Worm (Caenorhabditis elegans) whole organism, L4 larva: ENCODE results near the gene elli-1.
A peak's percentile ranks its signal among the peaks of the same experiment; 100 is the strongest.
"Not testable (repeated sequence)": the region's sequence is repeated elsewhere in the genome, so short reads cannot be mapped to it uniquely, and the experiment has no call there.

Experiments used
- F10B5.3 ChIP-seq: sonication (generic microtip); optimal IDR thresholded peaks from 2 replicates; lab custom pipeline; 2016; ENCODE audit warnings: mild to moderate bottlenecking, missing genetic modification characterization, missing compliant biosample characterization
- F49E8.2 ChIP-seq: sonication (generic microtip); optimal IDR thresholded peaks from 2 replicates; lab custom pipeline; 2016; ENCODE audit warnings: missing compliant biosample characterization, mild to moderate bottlenecking, missing genetic modification characterization, borderline replicate concordance
- Y105C5A.15 ChIP-seq: fragments of 200-800 bp; sonication (Bioruptor generic); IDR thresholded peaks from 2 replicates; pipeline ENCODE4 v1.3.6; 2022; ENCODE audit warnings: missing genetic modification characterization, missing compliant biosample characterization
- ZK546.5 ChIP-seq, 2 experiments: sonication (generic microtip); optimal IDR thresholded peaks; 2 replicates each; lab custom pipeline; 2017; ENCODE audit warnings: missing biosample characterization in 2 of 2, missing genetic modification characterization in 2 of 2
- aha-1 ChIP-seq: fragments of 150-350 bp; peaks from one replicate; lab custom pipeline; 2014; ENCODE audit warnings: missing biosample characterization, missing genetic modification characterization
- ceh-20 ChIP-seq: fragments of 200-800 bp; sonication (Bioruptor generic); IDR thresholded peaks from 2 replicates; pipeline ENCODE4 v1.3.6; 2022; ENCODE audit warnings: missing genetic modification reagents, missing genetic modification characterization, missing compliant biosample characterization
- ceh-28 ChIP-seq: fragments of 150-350 bp; optimal IDR thresholded peaks from 2 replicates; lab custom pipeline; 2014; ENCODE audit warnings: missing biosample characterization, missing genetic modification reagents, missing genetic modification characterization
- ceh-32 ChIP-seq: sonication (generic microtip); optimal IDR thresholded peaks from 2 replicates; lab custom pipeline; 2016; ENCODE audit warnings: mild to moderate bottlenecking, missing genetic modification characterization, missing compliant biosample characterization; ENCODE audit not compliant: poor library complexity
- ceh-62 ChIP-seq: sonication (generic microtip); optimal IDR thresholded peaks from 2 replicates; lab custom pipeline; 2017; ENCODE audit warnings: missing biosample characterization, missing genetic modification characterization
- ceh-82 ChIP-seq: sonication (generic microtip); optimal IDR thresholded peaks from 2 replicates; lab custom pipeline; 2017; ENCODE audit warnings: missing biosample characterization, missing genetic modification characterization
- daf-8 ChIP-seq: fragments of 200-800 bp; sonication (Bioruptor generic); IDR thresholded peaks from 2 replicates; pipeline ENCODE4 v1.3.6; 2022; ENCODE audit warnings: missing genetic modification characterization, missing compliant biosample characterization
- fkh-10 ChIP-seq: fragments of 150-350 bp; optimal IDR thresholded peaks from 2 replicates; lab custom pipeline; 2014; ENCODE audit warnings: missing biosample characterization, missing genetic modification reagents, missing genetic modification characterization
- fos-1 ChIP-seq: fragments of 150-350 bp; optimal IDR thresholded peaks from 2 replicates; lab custom pipeline; 2014; ENCODE audit warnings: missing biosample characterization, missing genetic modification characterization
- gei-8 ChIP-seq: fragments of 200-800 bp; sonication (Bioruptor generic); optimal IDR thresholded peaks from 2 replicates; lab custom pipeline; 2018; ENCODE audit warnings: mild to moderate bottlenecking, missing genetic modification characterization, missing compliant biosample characterization
- hif-1 ChIP-seq, 2 experiments: sonication (generic microtip); optimal IDR thresholded peaks; 2 replicates each; lab custom pipeline; 2016 to 2017; ENCODE audit warnings: missing compliant biosample characterization in 2 of 2, missing genetic modification characterization in 2 of 2, missing genetic modification reagents in 2 of 2, missing genotype in 2 of 2, mild to moderate bottlenecking in 1 of 2
- hmg-1.1 ChIP-seq: fragments of 200-800 bp; sonication (Bioruptor generic); IDR thresholded peaks from 2 replicates; pipeline ENCODE4 v1.3.6; 2022; ENCODE audit warnings: missing genetic modification reagents, missing genetic modification characterization, missing compliant biosample characterization
- lin-1 ChIP-seq: fragments of 200-800 bp; sonication (Bioruptor generic); IDR thresholded peaks from 2 replicates; pipeline ENCODE4 v1.3.6; 2022; ENCODE audit warnings: missing genetic modification reagents, missing genetic modification characterization, missing compliant biosample characterization
- lin-39 ChIP-seq: fragments of 150-350 bp; optimal IDR thresholded peaks from 2 replicates; lab custom pipeline; 2014; ENCODE audit warnings: missing biosample characterization, missing genetic modification reagents, missing genetic modification characterization
- madf-5 ChIP-seq, 2 experiments: fragments of 200-800 bp; sonication (Bioruptor generic); IDR thresholded peaks; 2 replicates each; pipeline ENCODE4 v1.3.6; 2022; ENCODE audit warnings: missing compliant biosample characterization in 2 of 2, missing genetic modification characterization in 2 of 2
- nhr-10 ChIP-seq: fragments of 150-350 bp; optimal IDR thresholded peaks from 2 replicates; lab custom pipeline; 2014; ENCODE audit warnings: missing biosample characterization, missing genetic modification characterization
- nhr-111 ChIP-seq: fragments of 200-800 bp; sonication (Bioruptor generic); optimal IDR thresholded peaks from 2 replicates; lab custom pipeline; 2018; ENCODE audit warnings: mild to moderate bottlenecking, missing genetic modification characterization, missing compliant biosample characterization
- nhr-41 ChIP-seq: fragments of 200-800 bp; sonication (Bioruptor generic); IDR thresholded peaks from 2 replicates; pipeline ENCODE4 v1.3.6; 2022; ENCODE audit warnings: missing genetic modification reagents, missing genetic modification characterization, missing compliant biosample characterization
- skn-1 ChIP-seq: fragments of 150-350 bp; optimal IDR thresholded peaks from 2 replicates; lab custom pipeline; 2014; ENCODE audit warnings: missing biosample characterization, missing genetic modification characterization
- snpc-1.2 ChIP-seq: fragments of 200-800 bp; sonication (Bioruptor generic); IDR thresholded peaks from 2 replicates; pipeline ENCODE4 v1.3.6; 2022; ENCODE audit warnings: missing genetic modification reagents, missing genetic modification characterization, missing compliant biosample characterization
- tag-97 ChIP-seq: fragments of 200-800 bp; sonication (Bioruptor generic); IDR thresholded peaks from 2 replicates; pipeline ENCODE4 v1.3.6; 2022; ENCODE audit warnings: missing genetic modification characterization, missing compliant biosample characterization
- unc-62 ChIP-seq, 3 experiments: fragments of 150-350 bp in 1 of 3; sonication (generic microtip); optimal IDR thresholded peaks in 2 of 3; peaks in 1 of 3; 1 replicate in 1 of 3; 2 replicates in 2 of 3; lab custom pipeline; 2014 to 2017; ENCODE audit warnings: missing biosample characterization in 3 of 3, missing genetic modification characterization in 3 of 3, missing genetic modification reagents in 3 of 3, missing genotype in 1 of 3
- zag-1 ChIP-seq: fragments of 150-350 bp; optimal IDR thresholded peaks from 2 replicates; lab custom pipeline; 2014; ENCODE audit warnings: missing biosample characterization, missing genetic modification characterization
- ztf-11 ChIP-seq: fragments of 150-350 bp; optimal IDR thresholded peaks from 2 replicates; lab custom pipeline; 2014; ENCODE audit warnings: missing biosample characterization, missing genetic modification characterization
- ztf-7 ChIP-seq: fragments of 150-350 bp; optimal IDR thresholded peaks from 2 replicates; lab custom pipeline; 2014; ENCODE audit warnings: missing biosample characterization, missing genetic modification characterization

Gene elli-1

DNA sequence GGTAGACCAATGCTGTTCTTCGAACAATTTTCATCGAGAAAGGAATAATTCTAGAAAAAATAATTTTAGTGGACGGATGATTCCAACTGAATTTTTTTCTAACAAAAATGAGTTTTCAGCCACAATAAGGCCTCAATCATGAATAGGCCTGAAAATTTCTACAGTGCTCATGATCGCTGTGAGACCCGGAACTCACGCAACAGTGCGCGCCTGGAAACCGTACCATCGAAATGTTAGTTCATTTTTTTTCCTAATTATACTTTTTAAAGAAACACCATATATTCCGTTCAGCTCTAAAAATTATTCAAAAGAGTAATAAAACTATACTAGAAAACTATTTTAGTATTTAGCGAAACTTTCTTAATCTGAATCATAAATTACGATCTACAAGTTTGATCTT is 29.7 kb downstream of the elli-1 start:
- TF ChIP-seq ceh-28 (tag; lab: Kevin White, UChicago) (no peak), madf-5 (GFP tag; IDR thresholded peaks at IDR 0.05; lab: Robert Waterston, UW) (no peak), Y105C5A.15 (GFP tag; lab: Robert Waterston, UW) (no peak), unc-62 (GFP tag; optimal IDR thresholded peaks at IDR 0.05 in 1 of 2; lab: Kevin White, UChicago) (no peak), unc-62 (tag; optimal IDR thresholded peaks at IDR 0.05; lab: Kevin White, UChicago) (no peak), fos-1 (no peak), F10B5.3 (tag; lab: Kevin White, UChicago) (no peak), nhr-111 (GFP tag; lab: Kevin White, UChicago) (no peak), skn-1 (no peak), nhr-41 (GFP tag; lab: Robert Waterston, UW) (no peak)

DNA sequence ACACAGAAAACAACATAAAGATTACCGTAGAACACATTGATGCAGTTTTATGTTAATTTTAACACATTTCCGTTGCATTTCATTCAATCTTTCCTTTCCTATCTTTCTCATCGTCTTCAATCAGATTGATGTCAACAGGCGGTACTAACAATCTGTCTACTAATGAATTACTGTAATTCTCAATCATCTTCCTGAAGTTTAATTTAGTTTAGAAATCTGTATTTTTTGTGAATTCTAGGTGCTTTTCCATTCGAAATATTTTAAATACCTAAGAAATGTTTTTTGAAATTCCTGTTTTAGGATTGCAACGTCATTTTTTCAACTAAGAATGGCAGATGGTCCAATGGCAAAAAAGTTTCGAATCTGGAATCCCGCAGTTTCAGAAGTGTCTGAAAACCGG is 30.9 kb downstream of the elli-1 start, which contains the start of gene F21D5.9:
Gene F21D5.9, plus strand, starts transcription at position 301 of the 400 bp plus-strand sequence.
- no peak for TF ChIP-seq F10B5.3 (tag; lab: Kevin White, UChicago)
- TF ChIP-seq ztf-7 (tag; lab: Kevin White, UChicago) = no peak
- no peak for TF ChIP-seq F49E8.2
- TF ChIP-seq fos-1 = no peak
- TF ChIP-seq hmg-1.1 = no peak
- no peak for TF ChIP-seq snpc-1.2 (GFP tag; lab: Robert Waterston, UW)
- TF ChIP-seq nhr-10 = no peak
- TF ChIP-seq lin-1 (GFP tag; lab: Robert Waterston, UW) = no peak
- no peak for TF ChIP-seq nhr-111 (GFP tag; lab: Kevin White, UChicago)
- TF ChIP-seq Y105C5A.15 (GFP tag; lab: Robert Waterston, UW) = no peak
- no peak for TF ChIP-seq tag-97
- no peak for TF ChIP-seq lin-39 (tag; lab: Kevin White, UChicago)
- TF ChIP-seq zag-1 (tag; lab: Kevin White, UChicago) = no peak
- no peak for TF ChIP-seq gei-8 (GFP tag; lab: Kevin White, UChicago)

DNA sequence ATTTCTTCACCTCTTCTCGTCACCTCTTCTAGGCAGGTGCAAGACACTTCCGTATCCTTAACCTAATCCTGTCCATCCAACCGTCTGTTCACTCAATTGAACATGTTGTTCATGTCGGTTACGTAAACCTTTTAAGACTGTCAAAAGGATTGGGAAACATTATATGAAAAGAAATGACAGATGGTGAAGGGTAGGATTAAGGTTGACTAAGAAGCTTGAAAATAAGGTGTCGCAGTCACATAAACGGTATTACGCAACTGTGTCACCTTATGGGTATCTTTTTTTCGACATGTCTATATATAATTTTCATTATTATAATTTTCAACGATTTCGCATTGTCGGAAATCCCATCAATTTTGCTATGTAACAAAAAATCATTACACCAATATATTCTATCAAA is 31.8 kb downstream of the elli-1 start:
- no peak for TF ChIP-seq ceh-20 (GFP tag; lab: Robert Waterston, UW)
- TF ChIP-seq, all 104 proteins: peak for 0

DNA sequence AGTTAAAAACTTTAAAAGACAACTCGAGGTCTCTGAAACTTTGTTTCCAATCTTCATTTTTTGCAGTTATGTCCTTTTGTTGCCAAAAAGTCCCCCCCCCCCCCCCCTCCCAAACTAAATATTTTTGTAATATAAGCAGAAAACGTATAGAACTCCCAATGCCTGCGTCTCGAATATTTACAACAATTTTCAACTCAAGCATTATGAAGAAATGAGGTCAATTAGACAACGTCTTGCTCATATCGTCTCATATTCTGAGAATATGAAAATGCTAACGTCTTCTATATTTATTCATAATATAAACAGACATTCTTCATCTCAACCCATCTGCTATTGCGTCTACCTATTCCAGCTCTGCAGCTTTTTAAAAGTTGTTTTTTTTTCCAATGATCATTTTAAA is 36.5 kb downstream of the elli-1 start, which contains the start of gene H23L24.1:
Gene H23L24.1, plus strand, starts transcription at position 301 of the 400 bp plus-strand sequence.
- TF ChIP-seq daf-8 (no peak), ZK546.5 (tag; optimal IDR thresholded peaks at IDR 0.05; lab: Kevin White, UChicago) (no peak), ceh-82 (tag; lab: Kevin White, UChicago) (no peak)
- TF ChIP-seq, all 104 proteins: peak for 0

DNA sequence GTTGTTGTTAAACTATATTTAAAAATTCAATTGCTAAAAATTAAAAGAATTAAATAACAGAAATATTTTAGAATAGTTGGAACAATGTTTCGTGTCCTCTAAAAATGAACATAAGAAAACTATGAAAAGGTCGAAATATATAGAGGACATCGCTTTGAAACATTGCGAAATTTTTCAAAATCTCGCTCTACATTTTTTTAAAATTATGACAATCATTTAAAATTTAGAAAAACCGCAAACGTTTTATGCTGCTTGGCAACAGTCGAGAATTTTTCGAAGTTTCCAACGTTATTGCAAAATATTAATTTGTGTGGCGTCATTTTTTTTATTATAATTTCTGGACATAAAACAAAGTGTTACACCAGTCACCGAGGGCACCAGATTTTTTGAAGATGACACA is 39.6 kb downstream of the elli-1 start, which contains the start of the genes parg-2 and ipla-5:
Gene parg-2, minus strand, starts transcription at position 101 of the 400 bp plus-strand sequence.
Gene ipla-5, plus strand, starts transcription at position 216 of the 400 bp plus-strand sequence.
- not testable (repeated sequence) for TF ChIP-seq hif-1 (tag; optimal IDR thresholded peaks at IDR 0.05; lab: Kevin White, UChicago); ztf-11 (tag; lab: Kevin White, UChicago); ceh-62 (tag; lab: Kevin White, UChicago)

DNA sequence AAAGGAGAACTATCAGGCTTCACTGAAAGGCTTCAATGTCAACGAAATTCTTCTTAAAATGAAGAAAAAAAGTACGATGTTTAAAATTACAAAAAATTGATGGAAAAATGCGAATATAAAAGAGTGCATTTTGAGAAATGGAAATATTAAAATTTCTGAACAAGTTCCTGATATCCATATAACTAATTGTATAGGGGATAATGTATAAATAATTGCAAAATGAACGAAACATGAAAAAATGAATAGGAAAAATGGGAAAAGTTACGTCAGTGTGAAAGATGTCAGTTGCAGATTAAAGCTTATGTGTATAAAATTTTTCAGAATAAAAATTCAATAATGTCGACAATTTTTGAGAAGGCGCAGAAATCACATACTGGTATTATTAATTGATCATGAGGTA is 46.6 kb downstream of the elli-1 start:
- TF ChIP-seq unc-62 (GFP tag; optimal IDR thresholded peaks at IDR 0.05 in 1 of 2; lab: Kevin White, UChicago) (peak in 1 of 2 experiments; percentile 93), unc-62 (tag; optimal IDR thresholded peaks at IDR 0.05; lab: Kevin White, UChicago) (no peak), fkh-10 (GFP tag; lab: Kevin White, UChicago) (no peak)

DNA sequence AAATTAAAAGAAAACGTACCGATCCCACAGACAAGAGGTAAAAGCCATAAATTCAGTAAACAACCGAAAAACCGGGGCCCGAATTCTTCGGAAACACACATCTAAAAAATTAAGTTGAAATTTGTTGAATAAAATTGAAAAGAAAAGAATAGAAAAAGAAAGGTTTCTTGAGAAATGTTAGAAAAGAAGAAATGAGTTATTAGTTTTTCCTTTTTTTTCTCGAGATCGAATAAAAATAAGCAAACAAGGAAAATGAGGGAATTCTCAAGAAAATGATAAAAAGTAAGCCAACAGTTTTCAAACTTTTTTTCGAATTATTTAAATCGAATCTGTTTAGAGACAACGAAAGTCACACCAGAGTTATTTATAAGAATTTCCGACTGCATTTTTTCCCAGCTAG is 49.1 kb downstream of the elli-1 start, which contains the start of gene H23L24.4:
Gene H23L24.4, minus strand, starts transcription at position 101 of the 400 bp plus-strand sequence.
- TF ChIP-seq ceh-32 (tag; lab: Kevin White, UChicago) = no peak
- peak; percentile 72 for TF ChIP-seq aha-1 (tag; lab: Kevin White, UChicago)
